Fruit fly (Drosophila melanogaster) whole organism, wandering third instar larva: ENCODE results near the gene Mco4.

Source experiments
- Abd-B ChIP-seq: fragments of >200 bp; optimal IDR thresholded peaks from 2 replicates; lab custom pipeline; 2017; ENCODE audit warnings: missing biosample characterization, missing genetic modification characterization
- CG32264 ChIP-seq: fragments of 200-800 bp; sonication (Bioruptor generic); optimal IDR thresholded peaks from 2 replicates; lab custom pipeline; 2016; ENCODE audit warnings: missing biosample characterization, missing genetic modification characterization
- CG9705 ChIP-seq: fragments of 200-800 bp; sonication (Bioruptor generic); optimal IDR thresholded peaks from 2 replicates; lab custom pipeline; 2018; ENCODE audit warnings: missing biosample characterization, mild to moderate bottlenecking, missing genetic modification characterization
- CrebA ChIP-seq: fragments of 200-800 bp; sonication (Bioruptor generic); optimal IDR thresholded peaks from 2 replicates; lab custom pipeline; 2016; ENCODE audit warnings: missing biosample characterization, mild to moderate bottlenecking, missing genetic modification characterization, borderline replicate concordance
- Dfd ChIP-seq: fragments of >200 bp; optimal IDR thresholded peaks from 2 replicates; lab custom pipeline; 2017; ENCODE audit warnings: missing biosample characterization, missing genetic modification characterization
- Dif ChIP-seq: fragments of 200-275, 200-300 bp; sonication (Bioruptor generic); optimal IDR thresholded peaks from 2 replicates; lab custom pipeline; 2018; ENCODE audit warnings: missing biosample characterization, missing genetic modification characterization; ENCODE audit not compliant: partially characterized antibody
- GATAd ChIP-seq: sonication (Bioruptor generic); optimal IDR thresholded peaks from 2 replicates; lab custom pipeline; 2016; ENCODE audit warnings: missing biosample characterization, missing genetic modification characterization
- HLH106 ChIP-seq: fragments of 200-800 bp; optimal IDR thresholded peaks from 3 replicates; lab custom pipeline; 2019; ENCODE audit warnings: missing biosample characterization, mild to moderate bottlenecking, missing genetic modification characterization, moderate library complexity
- Hnf4 ChIP-seq: fragments of 200-800 bp; sonication (Bioruptor generic); optimal IDR thresholded peaks from 2 replicates; lab custom pipeline; 2016; ENCODE audit warnings: missing biosample characterization, mild to moderate bottlenecking, missing genetic modification characterization
- Hr78 ChIP-seq: fragments of >200 bp; optimal IDR thresholded peaks from 2 replicates; lab custom pipeline; 2017; ENCODE audit warnings: missing biosample characterization, missing genetic modification characterization
- Hr83 ChIP-seq: fragments of 200-300 bp; sonication (Bioruptor generic); optimal IDR thresholded peaks from 2 replicates; lab custom pipeline; 2016; ENCODE audit warnings: missing biosample characterization, mild to moderate bottlenecking, missing genetic modification characterization, moderate library complexity; ENCODE audit not compliant: poor library complexity, severe bottlenecking
- Jra ChIP-seq: sonication (Bioruptor generic); optimal IDR thresholded peaks from 2 replicates; lab custom pipeline; 2016; ENCODE audit warnings: missing biosample characterization, missing genetic modification characterization
- Mio ChIP-seq: sonication (Bioruptor generic); optimal IDR thresholded peaks from 2 replicates; lab custom pipeline; 2016; ENCODE audit warnings: missing biosample characterization, missing genetic modification characterization
- Myc ChIP-seq: fragments of >200 bp; optimal IDR thresholded peaks from 2 replicates; lab custom pipeline; 2017
- N ChIP-seq: fragments of >200 bp; optimal IDR thresholded peaks from 2 replicates; lab custom pipeline; 2018; ENCODE audit warnings: missing biosample characterization, missing external identifiers, missing genetic modification characterization
- OdsH ChIP-seq: fragments of 200-800 bp; sonication (Bioruptor generic); optimal IDR thresholded peaks from 2 replicates; lab custom pipeline; 2016; ENCODE audit warnings: missing biosample characterization, mild to moderate bottlenecking, missing genetic modification characterization
- Rel ChIP-seq, 2 experiments: fragments of 200-800 bp; sonication (Bioruptor generic) in 1 of 2; optimal IDR thresholded peaks; 2 replicates in 1 of 2; 3 replicates in 1 of 2; lab custom pipeline; 2016 to 2019; ENCODE audit warnings: mild to moderate bottlenecking in 2 of 2, missing biosample characterization in 2 of 2, missing genetic modification characterization in 2 of 2, moderate library complexity in 1 of 2
- Sp1 ChIP-seq: fragments of 200-800 bp; sonication (Bioruptor generic); optimal IDR thresholded peaks from 3 replicates; lab custom pipeline; 2019; ENCODE audit warnings: missing biosample characterization, mild to moderate bottlenecking, missing genetic modification characterization, moderate library complexity
- Vsx2 ChIP-seq: fragments of 200-300, 225-300 bp; sonication (Bioruptor generic); optimal IDR thresholded peaks from 2 replicates; lab custom pipeline; 2018; ENCODE audit warnings: missing biosample characterization, missing genetic modification characterization; ENCODE audit not compliant: partially characterized antibody
- br ChIP-seq: fragments of 200-800 bp; sonication (Bioruptor generic); optimal IDR thresholded peaks from 2 replicates; lab custom pipeline; 2016; ENCODE audit warnings: missing biosample characterization, missing genetic modification characterization
- brk ChIP-seq: fragments of 200-800 bp; sonication (Bioruptor generic); optimal IDR thresholded peaks from 2 replicates; lab custom pipeline; 2016; ENCODE audit warnings: missing biosample characterization, mild to moderate bottlenecking, missing genetic modification characterization
- dl ChIP-seq, 2 experiments: fragments of 175-275, 200-275 bp in 1 of 2; fragments of 200-275 bp in 1 of 2; sonication (Bioruptor generic); optimal IDR thresholded peaks; lab custom pipeline; 2018; ENCODE audit warnings: mild to moderate bottlenecking in 2 of 2, missing biosample characterization in 2 of 2, missing genetic modification characterization in 2 of 2, moderate library complexity in 2 of 2; ENCODE audit not compliant: partially characterized antibody in 2 of 2, insufficient read depth in 1 of 2
- dmrt93B ChIP-seq: fragments of 200-800 bp; sonication (Bioruptor generic); optimal IDR thresholded peaks from 2 replicates; lab custom pipeline; 2018; ENCODE audit warnings: missing biosample characterization, mild to moderate bottlenecking, missing genetic modification characterization
- dsf ChIP-seq: sonication (Bioruptor generic); optimal IDR thresholded peaks from 2 replicates; lab custom pipeline; 2016; ENCODE audit warnings: missing biosample characterization, missing genetic modification characterization, borderline replicate concordance
- ey ChIP-seq: fragments of 200-800 bp; sonication (Bioruptor generic); optimal IDR thresholded peaks from 2 replicates; lab custom pipeline; 2016; ENCODE audit warnings: missing biosample characterization, missing genetic modification characterization
- foxo ChIP-seq, 2 experiments: fragments of 200-800 bp; sonication (Bioruptor generic); optimal IDR thresholded peaks; 2 replicates in 1 of 2; 3 replicates in 1 of 2; lab custom pipeline; 2016 to 2017; ENCODE audit warnings: missing biosample characterization in 2 of 2, missing genetic modification characterization in 2 of 2
- fru ChIP-seq: fragments of 200-800 bp; sonication (Bioruptor generic); optimal IDR thresholded peaks from 3 replicates; lab custom pipeline; 2016; ENCODE audit warnings: missing biosample characterization, mild to moderate bottlenecking, missing genetic modification characterization
- h ChIP-seq: fragments of 200-800 bp; sonication (Bioruptor generic); optimal IDR thresholded peaks from 3 replicates; lab custom pipeline; 2016; ENCODE audit warnings: missing biosample characterization, mild to moderate bottlenecking, missing genetic modification characterization
- jim ChIP-seq: fragments of 175-275, 200-325 bp; sonication (Bioruptor generic); optimal IDR thresholded peaks from 2 replicates; lab custom pipeline; 2016; ENCODE audit warnings: missing biosample characterization, mild to moderate bottlenecking, missing genetic modification characterization
- lola ChIP-seq: fragments of >200 bp; optimal IDR thresholded peaks from 2 replicates; lab custom pipeline; 2017; ENCODE audit warnings: missing biosample characterization, missing genetic modification characterization
- pan ChIP-seq: fragments of >200 bp; optimal IDR thresholded peaks from 2 replicates; lab custom pipeline; 2017
- psq ChIP-seq: fragments of 200-800 bp; sonication (Bioruptor generic); optimal IDR thresholded peaks from 3 replicates; lab custom pipeline; 2017; ENCODE audit warnings: missing biosample characterization, mild to moderate bottlenecking, missing genetic modification characterization, moderate library complexity
- rgr ChIP-seq: fragments of 200-800 bp; sonication (Bioruptor generic); optimal IDR thresholded peaks from 3 replicates; lab custom pipeline; 2016; ENCODE audit warnings: missing biosample characterization, mild to moderate bottlenecking, missing genetic modification characterization
- sage ChIP-seq: fragments of 200-800 bp; sonication (Bioruptor generic); optimal IDR thresholded peaks from 2 replicates; lab custom pipeline; 2016; ENCODE audit warnings: missing biosample characterization, mild to moderate bottlenecking, missing genetic modification characterization
- sv ChIP-seq: fragments of 200-800 bp; sonication (Bioruptor generic); optimal IDR thresholded peaks from 3 replicates; lab custom pipeline; 2016; ENCODE audit warnings: missing biosample characterization, missing genetic modification characterization
- tai ChIP-seq: sonication (Bioruptor generic); optimal IDR thresholded peaks from 2 replicates; lab custom pipeline; 2016; ENCODE audit warnings: missing biosample characterization, missing genetic modification characterization
- usp ChIP-seq: fragments of >200 bp; optimal IDR thresholded peaks from 2 replicates; lab custom pipeline; 2017; ENCODE audit warnings: missing biosample characterization, missing genetic modification characterization
- woc ChIP-seq: sonication (Bioruptor generic); optimal IDR thresholded peaks from 2 replicates; lab custom pipeline; 2016; ENCODE audit warnings: missing biosample characterization, mild to moderate bottlenecking, missing genetic modification characterization

Mco4 gene

dm6 chrX:17830211-17830616 is 25.7 kb downstream of the Mco4 start:
- TF ChIP-seq Rel (GFP tag; optimal IDR thresholded peaks at IDR 0.05; lab: Kevin White, UChicago) (no peak), Rel (tag; optimal IDR thresholded peaks at IDR 0.05; lab: Kevin White, UChicago) (no peak), brk (peak; percentile 22), Dif (no peak), tai (GFP tag; lab: Kevin White, UChicago) (peak; percentile 61), GATAd (GFP tag; lab: Kevin White, UChicago) (no peak), h (GFP tag; lab: Kevin White, UChicago) (no peak), OdsH (GFP tag; lab: Kevin White, UChicago) (peak; percentile 74), Hr83 (no peak), usp (GFP tag; lab: Kevin White, UChicago) (no peak), CG9705 (GFP tag; lab: Kevin White, UChicago) (peak; percentile 35), ey (peak; percentile 51), Hr78 (GFP tag; lab: Kevin White, UChicago) (no peak), Sp1 (GFP tag; lab: Kevin White, UChicago) (peak; percentile 75), N (no peak), sv (GFP tag; lab: Kevin White, UChicago) (no peak), pan (lab: Kevin White, UChicago) (no peak), woc (GFP tag; lab: Kevin White, UChicago) (peak; percentile 92), jim (GFP tag; lab: Kevin White, UChicago) (no peak), dsf (no peak), Hnf4 (no peak), Jra (peak; percentile 51), CG32264 (GFP tag; lab: Kevin White, UChicago) (no peak), CrebA (GFP tag; lab: Kevin White, UChicago) (no peak), lola (GFP tag; lab: Kevin White, UChicago) (no peak), HLH106 (tag; lab: Kevin White, UChicago) (peak; percentile 56), Abd-B (no peak), rgr (GFP tag; lab: Kevin White, UChicago) (no peak), psq (GFP tag; lab: Kevin White, UChicago) (peak; percentile 79), dl (GFP tag; optimal IDR thresholded peaks at IDR 0.05; lab: Kevin White, UChicago; ENCODE audit: insufficient read depth in 1 of 2, partially characterized antibody in 2 of 2) (no peak), Myc (no peak), dmrt93B (GFP tag; lab: Kevin White, UChicago) (peak; percentile 53), Mio (GFP tag; lab: Kevin White, UChicago) (no peak), sage (GFP tag; lab: Kevin White, UChicago) (no peak), br (peak; percentile 64), Dfd (GFP tag; lab: Kevin White, UChicago) (no peak), fru (peak; percentile 62), Vsx2 (no peak), foxo (GFP tag; optimal IDR thresholded peaks at IDR 0.05; lab: Kevin White, UChicago) (peak in 1 of 2 experiments; percentile 57)

dm6 chrX:17829083-17829997 is 26.6 kb downstream of the Mco4 start:
- TF ChIP-seq HLH106 (tag; lab: Kevin White, UChicago) (peak; percentile 47), rgr (GFP tag; lab: Kevin White, UChicago) (peak; percentile 17), Vsx2 (no peak), dmrt93B (GFP tag; lab: Kevin White, UChicago) (peak; percentile 9), sv (GFP tag; lab: Kevin White, UChicago) (no peak), h (GFP tag; lab: Kevin White, UChicago) (peak; percentile 18), fru (peak; percentile 40), CrebA (GFP tag; lab: Kevin White, UChicago) (no peak), OdsH (GFP tag; lab: Kevin White, UChicago) (peak; percentile 63), Sp1 (GFP tag; lab: Kevin White, UChicago) (peak; percentile 42), foxo (GFP tag; optimal IDR thresholded peaks at IDR 0.05; lab: Kevin White, UChicago) (peak in 1 of 2 experiments; percentile 21), ey (peak; percentile 1)
